Fruit fly (Drosophila melanogaster) Kc167 (cell line): Measurements from ENCODE around the gene Fst.

Source experiments
- Myc ChIP-seq: fragments of >200 bp; optimal IDR thresholded peaks from 2 replicates; lab custom pipeline; 2017; ENCODE audit warnings: missing external identifiers
- h ChIP-seq: fragments of >200 bp; optimal IDR thresholded peaks from 3 replicates; lab custom pipeline; 2018; ENCODE audit warnings: missing external identifiers
- insv ChIP-seq: fragments of >200 bp; optimal IDR thresholded peaks from 3 replicates; lab custom pipeline; 2018; ENCODE audit warnings: missing external identifiers
- psq ChIP-seq: fragments of >200 bp; optimal IDR thresholded peaks from 2 replicates; lab custom pipeline; 2017; ENCODE audit warnings: missing external identifiers
- ttk ChIP-seq: sonication (Bioruptor generic); optimal IDR thresholded peaks from 2 replicates; lab custom pipeline; 2017; ENCODE audit warnings: missing external identifiers

- TF ChIP-seq insv (lab: Kevin White, UChicago) (no peak), Myc (lab: Kevin White, UChicago) (no peak), h (lab: Kevin White, UChicago) (no peak), psq (lab: Kevin White, UChicago) (no peak), ttk (lab: Kevin White, UChicago) (no peak)
Observed at dm6 chr3R:9618331-9618730, 27.6 kb downstream of the Fst start.
